Fruit fly (Drosophila melanogaster): Measurements from ENCODE around the gene Sirup.

Gene Sirup

dm6 chr2L:8029160-8029852 lies 30.6 kb downstream of the Sirup start, which contains the start of gene baf:
Gene baf, plus strand, starts transcription at chr2L:8029462.
- TF ChIP-seq CG3032 (tag; optimal IDR thresholded peaks at IDR 0.05): peak; percentile 7
- no peak for TF ChIP-seq Hr38 (GFP tag; optimal IDR thresholded peaks at IDR 0.05)
- peak; percentile 45 for TF ChIP-seq CG6854 (GFP tag; optimal IDR thresholded peaks at IDR 0.05)
- TF ChIP-seq dac (GFP tag; optimal IDR thresholded peaks at IDR 0.05): no peak
- TF ChIP-seq achi (GFP tag; optimal IDR thresholded peaks at IDR 0.05): peak; percentile 58
- no peak for TF ChIP-seq CG7368 (GFP tag; optimal IDR thresholded peaks at IDR 0.05)
- TF ChIP-seq Gug (GFP tag; IDR thresholded peaks at IDR 0.05): no peak
- TF ChIP-seq esn (GFP tag; optimal IDR thresholded peaks at IDR 0.05): no peak
- peak; percentile 89 for TF ChIP-seq fkh (GFP tag; optimal IDR thresholded peaks at IDR 0.05)
- peak; percentile 71 for TF ChIP-seq Eip78C (GFP tag)
- peak; percentile 36 to 38 for TF ChIP-seq ss (GFP tag; optimal IDR thresholded peaks at IDR 0.05)

dm6 chr2L:8030102-8030501 lies 31.4 kb downstream of the Sirup start:
- peak; percentile 25 for TF ChIP-seq Hr4 (GFP tag; optimal IDR thresholded peaks at IDR 0.05)
- no peak for TF ChIP-seq salr (GFP tag; optimal IDR thresholded peaks at IDR 0.05)
- TF ChIP-seq CG3032 (tag; optimal IDR thresholded peaks at IDR 0.05): no peak

dm6 chr2L:8030693-8031210 lies 32.1 kb downstream of the Sirup start, which contains the start of gene Cka:
Gene Cka, plus strand, starts transcription at chr2L:8030721.
- TF ChIP-seq CG7368 (GFP tag; optimal IDR thresholded peaks at IDR 0.05) (no peak), CG3919 (GFP tag; optimal IDR thresholded peaks at IDR 0.05) (no peak), CG9139 (GFP tag; optimal IDR thresholded peaks at IDR 0.05) (peak; percentile 27), esn (GFP tag; optimal IDR thresholded peaks at IDR 0.05) (peak; percentile 8), CG3032 (tag; optimal IDR thresholded peaks at IDR 0.05) (no peak), cyc (GFP tag; optimal IDR thresholded peaks at IDR 0.05) (no peak), CG32006 (GFP tag; optimal IDR thresholded peaks at IDR 0.05) (no peak), spab (GFP tag; optimal IDR thresholded peaks at IDR 0.05) (no peak), Eip78C (GFP tag) (peak; percentile 73), CG6854 (GFP tag; optimal IDR thresholded peaks at IDR 0.05) (no peak), CG1621 (tag; optimal IDR thresholded peaks at IDR 0.05) (peak; percentile 39), Hr39 (GFP tag; optimal IDR thresholded peaks at IDR 0.05) (no peak), Sox15 (GFP tag; optimal IDR thresholded peaks at IDR 0.05) (no peak), ss (GFP tag; optimal IDR thresholded peaks at IDR 0.05) (peak; percentile 21 to 40), dac (GFP tag; optimal IDR thresholded peaks at IDR 0.05) (no peak), Sox102F (GFP tag; optimal IDR thresholded peaks at IDR 0.05) (no peak), OdsH (GFP tag; optimal IDR thresholded peaks at IDR 0.05) (no peak), pdm3 (GFP tag; optimal IDR thresholded peaks at IDR 0.05) (no peak), CG6276 (GFP tag; optimal IDR thresholded peaks at IDR 0.05) (no peak), CG15336 (GFP tag; IDR thresholded peaks at IDR 0.05) (peak; percentile 29; the same call in 1 of the 2 replicates), topi (GFP tag; optimal IDR thresholded peaks at IDR 0.05) (no peak), lz (GFP tag; optimal IDR thresholded peaks at IDR 0.05) (no peak), acj6 (GFP tag; optimal IDR thresholded peaks at IDR 0.05) (no peak), CG10631 (GFP tag; optimal IDR thresholded peaks at IDR 0.05) (no peak), CG11762 (GFP tag; optimal IDR thresholded peaks at IDR 0.05; ENCODE audit: insufficient read depth) (no peak), Hr4 (GFP tag; optimal IDR thresholded peaks at IDR 0.05) (no peak), CG6792 (GFP tag; optimal IDR thresholded peaks at IDR 0.05) (no peak), CG8119 (GFP tag; IDR thresholded peaks at IDR 0.05) (peak; percentile 19; the same call in 1 of the 3 replicates), Sox14 (GFP tag; optimal IDR thresholded peaks at IDR 0.05) (peak; percentile 76), salr (GFP tag; optimal IDR thresholded peaks at IDR 0.05) (no peak), CG11294 (GFP tag; IDR thresholded peaks at IDR 0.05) (no peak), Hr38 (GFP tag; optimal IDR thresholded peaks at IDR 0.05) (no peak), CG31627 (GFP tag; optimal IDR thresholded peaks at IDR 0.05) (no peak), fkh (GFP tag; optimal IDR thresholded peaks at IDR 0.05) (peak; percentile 92), Ets21C (GFP tag; optimal IDR thresholded peaks at IDR 0.05) (no peak), CG6163 (GFP tag; IDR thresholded peaks at IDR 0.05) (0 out of 3 replicates have a peak, but pooled peaks have one; percentile 21), achi (GFP tag; optimal IDR thresholded peaks at IDR 0.05) (no peak), Smox (GFP tag; optimal IDR thresholded peaks at IDR 0.05) (no peak), CG4318 (GFP tag; optimal IDR thresholded peaks at IDR 0.05) (no peak), Gug (GFP tag; IDR thresholded peaks at IDR 0.05) (no peak), CG6808 (GFP tag; optimal IDR thresholded peaks at IDR 0.05) (peak; percentile 14), svp (GFP tag) (no peak), Met (GFP tag; optimal IDR thresholded peaks at IDR 0.05) (no peak), vri (GFP tag; optimal IDR thresholded peaks at IDR 0.05) (peak; percentile 35)
